Worm (Caenorhabditis elegans): ENCODE data around the gene gly-3.

ce11 chrIII:7937548-7937947 is 20.0 kb upstream of the gly-3 start, which contains the start of gene C29E4.10:
- TF ChIP-seq him-1 (tag; optimal IDR thresholded peaks at IDR 0.05): no peak
- no peak for TF ChIP-seq W03F9.2 (tag; optimal IDR thresholded peaks at IDR 0.05)
- TF ChIP-seq dao-5 (tag; optimal IDR thresholded peaks at IDR 0.05): no peak
